Worm (Caenorhabditis elegans): ENCODE results near the gene Y51B9A.5.

DNA sequence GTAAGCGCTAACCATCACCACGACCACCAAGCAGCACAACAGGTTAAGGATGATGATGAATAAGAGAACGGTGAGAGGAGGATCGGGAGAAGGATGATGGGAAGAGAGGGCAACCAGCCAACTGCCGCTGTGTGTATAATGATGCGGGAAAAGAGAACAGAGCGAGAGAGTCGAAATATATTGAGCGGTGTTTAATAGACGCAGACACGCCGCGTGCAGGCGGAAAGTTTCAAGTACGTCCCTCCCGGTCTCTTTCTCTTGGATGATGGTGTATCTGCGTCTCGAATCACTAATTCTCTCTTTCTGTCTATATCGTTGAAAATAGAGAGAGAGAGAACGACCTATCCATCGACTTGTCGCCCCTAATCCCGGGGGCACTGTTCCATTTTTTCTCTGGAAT, 47.2 kb upstream of the Y51B9A.5 start:
- TF ChIP-seq ztf-11 (tag; optimal IDR thresholded peaks at IDR 0.05) (peak; percentile 59), elt-3 (tag; optimal IDR thresholded peaks at IDR 0.05) (no peak), nhr-237 (tag; optimal IDR thresholded peaks at IDR 0.05) (peak; percentile 7), flh-1 (GFP tag; optimal IDR thresholded peaks at IDR 0.05) (no peak), drap-1 (GFP tag; optimal IDR thresholded peaks at IDR 0.05) (no peak), unc-62 (GFP tag; optimal IDR thresholded peaks at IDR 0.05) (peak; percentile 53), unc-120 (tag; optimal IDR thresholded peaks at IDR 0.05; ENCODE audit: poor library complexity, severe bottlenecking) (peak; percentile 16)
